Worm (Caenorhabditis elegans) whole organism, late embryonic: Measurements from ENCODE around the gene F53F4.18.

ENCODE experiments used
- C08G9.2 ChIP-seq: sonication (generic microtip); optimal IDR thresholded peaks from 2 replicates; lab custom pipeline; 2016; ENCODE audit warnings: mild to moderate bottlenecking, missing genetic modification characterization, moderate library complexity, missing compliant biosample characterization
- C38D4.7 ChIP-seq: fragments of 200-800 bp; sonication (Bioruptor generic); optimal IDR thresholded peaks from 2 replicates; lab custom pipeline; 2018; ENCODE audit warnings: mild to moderate bottlenecking, missing genetic modification characterization, moderate library complexity, missing compliant biosample characterization
- F13H6.1 ChIP-seq: sonication (generic microtip); optimal IDR thresholded peaks from 2 replicates; lab custom pipeline; 2016; ENCODE audit warnings: missing genetic modification characterization, missing compliant biosample characterization
- T23F11.4 ChIP-seq: fragments of 200-800 bp; sonication (Bioruptor generic); optimal IDR thresholded peaks from 2 replicates; lab custom pipeline; 2018; ENCODE audit warnings: mild to moderate bottlenecking, missing genetic modification characterization, missing compliant biosample characterization
- Y22D7AL.16 ChIP-seq: sonication (generic microtip); optimal IDR thresholded peaks from 2 replicates; lab custom pipeline; 2016; ENCODE audit warnings: missing genetic modification characterization, missing compliant biosample characterization
- ahr-1 ChIP-seq: sonication (generic microtip); optimal IDR thresholded peaks from 2 replicates; lab custom pipeline; 2016; ENCODE audit warnings: missing genetic modification characterization, missing compliant biosample characterization
- ama-1 ChIP-seq: fragments of 150-350 bp; optimal IDR thresholded peaks from 2 replicates; lab custom pipeline; 2014
- ceh-18 ChIP-seq: sonication (generic microtip); optimal IDR thresholded peaks from 2 replicates; lab custom pipeline; 2016; ENCODE audit warnings: missing genetic modification characterization, missing compliant biosample characterization
- ceh-19 ChIP-seq: fragments of 200-800 bp; sonication (Bioruptor generic); optimal IDR thresholded peaks from 2 replicates; lab custom pipeline; 2018; ENCODE audit warnings: mild to moderate bottlenecking, missing genetic modification characterization, missing compliant biosample characterization
- ceh-34 ChIP-seq: sonication (generic microtip); optimal IDR thresholded peaks from 2 replicates; lab custom pipeline; 2016; ENCODE audit warnings: mild to moderate bottlenecking, missing genetic modification characterization, missing compliant biosample characterization
- ceh-45 ChIP-seq: fragments of 200-800 bp; sonication (Bioruptor generic); IDR thresholded peaks from 2 replicates; pipeline ENCODE4 v1.3.6; 2022; ENCODE audit warnings: missing genetic modification reagents, missing genetic modification characterization, missing compliant biosample characterization
- dmd-4 ChIP-seq: sonication (generic microtip); optimal IDR thresholded peaks from 2 replicates; lab custom pipeline; 2016; ENCODE audit warnings: borderline replicate concordance, missing genetic modification characterization, missing compliant biosample characterization
- elt-2 ChIP-seq: sonication (generic microtip); optimal IDR thresholded peaks from 2 replicates; lab custom pipeline; 2016; ENCODE audit warnings: missing genetic modification reagents, missing genetic modification characterization, missing compliant biosample characterization
- elt-4 ChIP-seq: sonication (generic microtip); optimal IDR thresholded peaks from 2 replicates; lab custom pipeline; 2016; ENCODE audit warnings: missing genetic modification characterization, missing compliant biosample characterization
- ets-4 ChIP-seq: sonication (generic microtip); optimal IDR thresholded peaks from 2 replicates; lab custom pipeline; 2016; ENCODE audit warnings: missing genetic modification characterization, missing compliant biosample characterization
- eyg-1 ChIP-seq: sonication (generic microtip); optimal IDR thresholded peaks from 2 replicates; lab custom pipeline; 2016; ENCODE audit warnings: missing genotype, missing genetic modification characterization, missing compliant biosample characterization
- fkh-10 ChIP-seq: fragments of 150-350 bp; optimal IDR thresholded peaks from 2 replicates; lab custom pipeline; 2014; ENCODE audit warnings: missing biosample characterization, missing genetic modification reagents, missing genetic modification characterization
- fkh-6 ChIP-seq: sonication (generic microtip); optimal IDR thresholded peaks from 2 replicates; lab custom pipeline; 2016; ENCODE audit warnings: missing genetic modification characterization, missing compliant biosample characterization
- hlh-13 ChIP-seq: fragments of 200-800 bp; sonication (Bioruptor generic); optimal IDR thresholded peaks from 2 replicates; lab custom pipeline; 2018; ENCODE audit warnings: mild to moderate bottlenecking, missing genetic modification characterization, missing compliant biosample characterization
- hlh-8 ChIP-seq: sonication (generic microtip); optimal IDR thresholded peaks from 2 replicates; lab custom pipeline; 2016; ENCODE audit warnings: missing genotype, missing genetic modification characterization, missing compliant biosample characterization
- lim-6 ChIP-seq: sonication (generic microtip); optimal IDR thresholded peaks from 2 replicates; lab custom pipeline; 2016; ENCODE audit warnings: missing genetic modification characterization, missing compliant biosample characterization
- madf-2 ChIP-seq: sonication (generic microtip); optimal IDR thresholded peaks from 2 replicates; lab custom pipeline; 2017; ENCODE audit warnings: missing genetic modification characterization, missing compliant biosample characterization
- mec-3 ChIP-seq: sonication (generic microtip); optimal IDR thresholded peaks from 2 replicates; lab custom pipeline; 2016; ENCODE audit warnings: borderline replicate concordance, missing genetic modification characterization, missing compliant biosample characterization
- nhr-232 ChIP-seq: sonication (generic microtip); optimal IDR thresholded peaks from 2 replicates; lab custom pipeline; 2016; ENCODE audit warnings: missing genetic modification characterization, missing compliant biosample characterization
- npax-4 ChIP-seq: sonication (generic microtip); optimal IDR thresholded peaks from 2 replicates; lab custom pipeline; 2016; ENCODE audit warnings: missing genetic modification characterization, missing compliant biosample characterization
- odd-2 ChIP-seq: sonication (generic microtip); optimal IDR thresholded peaks from 2 replicates; lab custom pipeline; 2017; ENCODE audit warnings: antibody characterized with exemption, mild to moderate bottlenecking, missing genetic modification characterization, missing compliant biosample characterization
- pag-3 ChIP-seq: sonication (generic microtip); optimal IDR thresholded peaks from 2 replicates; lab custom pipeline; 2016; ENCODE audit warnings: missing compliant biosample characterization, missing genetic modification characterization, borderline replicate concordance
- pax-1 ChIP-seq: fragments of 150-350 bp; optimal IDR thresholded peaks from 2 replicates; lab custom pipeline; 2014; ENCODE audit warnings: missing biosample characterization, missing genetic modification characterization
- pha-4 ChIP-seq: fragments of 150-350 bp; optimal IDR thresholded peaks from 2 replicates; lab custom pipeline; 2018; ENCODE audit warnings: missing biosample characterization, missing genetic modification reagents, missing genetic modification characterization
- ref-2 ChIP-seq: sonication (generic microtip); optimal IDR thresholded peaks from 2 replicates; lab custom pipeline; 2016; ENCODE audit warnings: missing genetic modification characterization, missing compliant biosample characterization
- sdc-2 ChIP-seq: sonication (generic microtip); optimal IDR thresholded peaks from 2 replicates; lab custom pipeline; 2016; ENCODE audit warnings: missing genotype, missing genetic modification characterization, missing compliant biosample characterization
- syd-9 ChIP-seq: sonication (generic microtip); optimal IDR thresholded peaks from 2 replicates; lab custom pipeline; 2016; ENCODE audit warnings: mild to moderate bottlenecking, missing genetic modification characterization, moderate library complexity, missing compliant biosample characterization
- tbx-7 ChIP-seq: sonication (generic microtip); optimal IDR thresholded peaks from 2 replicates; lab custom pipeline; 2016; ENCODE audit warnings: missing genotype, missing genetic modification characterization, missing compliant biosample characterization
- ttx-3 ChIP-seq: sonication (generic microtip); optimal IDR thresholded peaks from 2 replicates; lab custom pipeline; 2016; ENCODE audit warnings: missing genetic modification reagents, missing genetic modification characterization, missing compliant biosample characterization
- unc-3 ChIP-seq, 2 experiments: fragments of 200-800 bp in 1 of 2; sonication (Bioruptor generic) in 1 of 2; sonication (generic microtip) in 1 of 2; conservative IDR thresholded peaks in 1 of 2; optimal IDR thresholded peaks in 1 of 2; 2 replicates each; pipeline versions ENCODE4 v1.3.6 to Lab custom; 2016 to 2022; ENCODE audit warnings: missing compliant biosample characterization in 2 of 2, missing genetic modification characterization in 2 of 2, missing genetic modification reagents in 1 of 2
- unc-86 ChIP-seq: sonication (generic microtip); optimal IDR thresholded peaks from 2 replicates; lab custom pipeline; 2016; ENCODE audit warnings: missing genetic modification characterization, missing compliant biosample characterization
- ztf-16 ChIP-seq: sonication (generic microtip); optimal IDR thresholded peaks from 2 replicates; lab custom pipeline; 2017; ENCODE audit warnings: missing genetic modification characterization, missing compliant biosample characterization

Gene F53F4.18

DNA sequence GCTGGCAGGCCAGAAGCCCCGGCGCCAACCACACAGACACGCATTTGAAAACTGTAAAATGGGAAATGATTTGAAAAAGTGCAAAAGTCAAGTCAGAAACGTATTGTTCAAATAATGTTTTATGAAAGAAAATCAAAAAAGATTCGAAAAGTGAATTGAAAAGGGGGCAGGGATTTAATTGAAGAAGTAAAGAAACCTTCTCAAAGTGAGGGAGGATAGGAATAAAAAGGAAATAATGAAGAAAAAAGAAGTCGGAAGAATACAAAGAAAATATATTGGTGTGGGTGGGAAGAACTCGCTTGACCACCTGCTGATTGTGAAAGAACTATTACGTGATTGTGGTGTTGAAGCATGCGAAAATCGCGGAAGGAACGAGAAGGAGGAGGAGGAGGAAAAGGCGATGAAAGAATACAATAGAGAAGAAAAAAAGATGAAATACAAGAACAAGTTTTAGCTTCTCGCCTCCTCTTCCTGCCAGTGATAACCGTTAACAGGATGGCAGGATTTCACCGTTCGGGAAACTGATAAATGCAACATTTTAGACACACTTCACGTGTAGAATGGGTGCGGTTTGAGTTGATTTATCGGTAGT, 16.8 kb downstream of the F53F4.18 start, which contains the start of gene fmo-4:
Gene fmo-4, minus strand, starts transcription at position 51 of the 592 bp plus-strand sequence.
- TF ChIP-seq ama-1 (lab: Kevin White, UChicago) (no peak), ceh-19 (GFP tag; lab: Kevin White, UChicago) (no peak), ttx-3 (no peak), lim-6 (no peak), sdc-2 (no peak), ceh-18 (tag; lab: Kevin White, UChicago) (no peak), ceh-34 (tag; lab: Kevin White, UChicago) (no peak), ahr-1 (tag; lab: Kevin White, UChicago) (no peak), nhr-232 (no peak), syd-9 (tag; lab: Kevin White, UChicago) (no peak), ztf-16 (tag; lab: Kevin White, UChicago) (no peak), elt-2 (tag; lab: Kevin White, UChicago) (no peak), mec-3 (tag; lab: Kevin White, UChicago) (no peak)

DNA sequence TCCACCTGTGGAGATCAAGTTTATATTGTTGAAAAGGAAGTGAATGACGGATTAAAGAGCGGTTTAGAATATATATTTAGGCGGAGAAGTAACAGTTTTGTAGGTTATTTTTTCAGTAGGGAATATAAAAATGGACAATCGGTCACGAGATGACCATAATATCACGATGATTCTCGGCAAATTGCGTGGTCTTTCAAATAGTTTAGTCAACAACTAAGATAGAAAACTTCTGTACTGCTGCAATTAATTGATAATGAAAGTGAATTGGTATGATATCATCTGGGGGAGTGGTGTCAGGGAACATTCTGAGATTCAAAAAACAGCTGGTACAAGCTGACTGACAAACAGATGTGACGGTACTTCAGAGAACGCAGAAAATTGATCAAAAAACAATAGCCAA, 18.6 kb downstream of the F53F4.18 start:
- no peak for TF ChIP-seq pax-1 (tag; lab: Kevin White, UChicago)
- TF ChIP-seq fkh-10 (GFP tag; lab: Kevin White, UChicago), result no peak

ce11 chrV:13609806-13610205, 19.9 kb downstream of the F53F4.18 start:
- TF ChIP-seq elt-2 (tag; lab: Kevin White, UChicago), result no peak
- no peak for TF ChIP-seq elt-4 (tag; lab: Kevin White, UChicago)

DNA sequence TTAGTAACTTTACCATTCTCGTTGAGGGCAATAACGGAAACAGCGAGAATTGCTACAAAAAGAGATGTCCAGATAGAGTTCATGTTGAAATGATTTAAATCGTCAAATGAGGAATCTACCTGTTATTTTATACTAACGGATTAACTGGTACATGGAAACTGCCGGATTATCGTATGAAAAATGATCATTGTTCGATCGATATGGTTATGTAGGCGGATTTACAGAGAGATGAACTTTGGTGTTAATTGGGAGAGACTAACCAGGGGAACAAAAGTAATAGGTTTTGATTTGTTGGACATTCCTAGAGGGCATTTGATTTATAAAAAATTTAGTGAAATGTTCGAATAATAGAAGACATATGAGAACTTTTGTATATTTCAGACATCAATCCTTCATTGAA, 21.9 kb downstream of the F53F4.18 start, which contains the start of gene spig-9:
Gene spig-9, minus strand, starts transcription at position 101 of the 400 bp plus-strand sequence.
- TF ChIP-seq ceh-45 (GFP tag; lab: Robert Waterston, UW) (no peak), nhr-232 (no peak), madf-2 (tag; lab: Kevin White, UChicago) (no peak), mec-3 (tag; lab: Kevin White, UChicago) (no peak), ref-2 (no peak), fkh-6 (tag; lab: Kevin White, UChicago) (no peak), dmd-4 (tag; lab: Kevin White, UChicago) (no peak)

DNA sequence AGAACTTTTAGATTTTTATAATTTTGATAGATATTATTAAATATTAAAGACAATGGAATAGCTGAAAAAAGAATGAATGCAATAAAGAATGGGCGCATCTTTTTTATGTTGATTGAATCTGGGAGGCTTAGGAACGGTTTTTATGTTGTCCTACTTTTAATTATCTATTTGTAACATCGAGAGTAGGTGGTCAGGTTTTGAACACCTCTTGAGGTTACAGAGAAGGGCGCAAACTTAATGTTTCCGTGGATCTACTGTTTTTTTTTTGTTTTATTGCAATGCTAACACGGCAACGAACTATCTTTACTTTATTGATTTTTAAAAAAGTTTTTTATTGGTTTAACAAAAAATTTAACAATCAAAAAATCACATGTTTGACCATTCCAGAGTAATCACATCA, 23.9 kb downstream of the F53F4.18 start, which contains the start of gene F53F4.7:
Gene F53F4.7, minus strand, starts transcription at position 101 of the 400 bp plus-strand sequence.
- TF ChIP-seq odd-2, result no peak
- no peak for TF ChIP-seq Y22D7AL.16 (tag; lab: Kevin White, UChicago)

DNA sequence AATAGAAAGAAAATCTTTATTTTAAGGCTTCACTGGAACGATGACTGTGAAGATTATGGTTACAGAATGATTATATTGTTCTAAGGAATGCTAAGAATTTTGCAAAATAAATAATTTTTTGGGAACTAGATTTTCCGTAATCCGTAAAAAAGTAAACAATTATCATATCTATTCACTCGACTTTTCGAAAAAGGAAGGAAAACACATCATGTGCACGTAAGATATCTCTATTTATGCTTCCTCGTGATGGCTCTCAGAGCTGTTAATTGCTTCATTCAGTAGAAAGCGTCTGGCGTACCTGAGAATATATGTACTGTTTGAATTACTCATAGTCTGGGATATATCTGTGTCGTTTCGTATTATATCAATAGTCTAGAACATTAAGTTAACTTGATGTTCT, 29.8 kb downstream of the F53F4.18 start, which contains the start of gene srd-11:
Gene srd-11, minus strand, starts transcription at position 101 of the 400 bp plus-strand sequence.
- TF ChIP-seq ceh-19 (GFP tag; lab: Kevin White, UChicago), result no peak
- TF ChIP-seq C08G9.2 (tag; lab: Kevin White, UChicago), result no peak
- no peak for TF ChIP-seq tbx-7 (tag; lab: Kevin White, UChicago)
- TF ChIP-seq pag-3 (tag; lab: Kevin White, UChicago), result no peak
- TF ChIP-seq ets-4 (tag; lab: Kevin White, UChicago), result no peak
- TF ChIP-seq F13H6.1 (tag; lab: Kevin White, UChicago), result no peak
- TF ChIP-seq hlh-13 (GFP tag; lab: Kevin White, UChicago), result no peak
- no peak for TF ChIP-seq odd-2
- no peak for TF ChIP-seq ttx-3

- TF ChIP-seq unc-3 (GFP tag; conservative IDR thresholded peaks at IDR 0.05; lab: Robert Waterston, UW), result no peak
- no peak for TF ChIP-seq unc-3 (tag; optimal IDR thresholded peaks at IDR 0.05; lab: Kevin White, UChicago)
- no peak for TF ChIP-seq ceh-19 (GFP tag; lab: Kevin White, UChicago)
- no peak for TF ChIP-seq npax-4 (tag; lab: Kevin White, UChicago)
- no peak for TF ChIP-seq tbx-7 (tag; lab: Kevin White, UChicago)
- no peak for TF ChIP-seq elt-2 (tag; lab: Kevin White, UChicago)
- TF ChIP-seq lim-6, result no peak
- TF ChIP-seq pha-4 (tag; lab: Kevin White, UChicago), result no peak
- TF ChIP-seq ceh-18 (tag; lab: Kevin White, UChicago), result no peak
- no peak for TF ChIP-seq ama-1 (lab: Kevin White, UChicago)
- no peak for TF ChIP-seq F13H6.1 (tag; lab: Kevin White, UChicago)
- TF ChIP-seq hlh-8 (tag; lab: Kevin White, UChicago), result no peak
- no peak for TF ChIP-seq sdc-2
- no peak for TF ChIP-seq C38D4.7 (GFP tag; lab: Kevin White, UChicago)
- no peak for TF ChIP-seq T23F11.4 (GFP tag; lab: Kevin White, UChicago)
- TF ChIP-seq eyg-1, result no peak
- no peak for TF ChIP-seq unc-86 (tag; lab: Kevin White, UChicago)
These were observed 30.8 kb downstream of the F53F4.18 start, which contains the start of gene F53F4.15 for ce11 chrV:13620676-13621075. F53F4.15 (plus strand) TSS chrV:13620976.
